Fruit fly (Drosophila melanogaster) whole organism, prepupa: Measurements from ENCODE around the gene CG13272.

ENCODE experiments used
- Blimp-1 ChIP-seq: fragments of 200-800 bp; sonication (Bioruptor generic); optimal IDR thresholded peaks from 3 replicates; lab custom pipeline; 2017; ENCODE audit warnings: missing biosample characterization, missing genetic modification characterization, mild to moderate bottlenecking, moderate library complexity, missing genetic modification reagents
- CG10631 ChIP-seq: fragments of 200-800 bp; sonication (Bioruptor generic); optimal IDR thresholded peaks from 2 replicates; lab custom pipeline; 2016; ENCODE audit warnings: missing biosample characterization, missing genetic modification characterization
- CG10669 ChIP-seq: fragments of 200-800 bp; sonication (Bioruptor generic); optimal IDR thresholded peaks from 3 replicates; lab custom pipeline; 2018; ENCODE audit warnings: missing biosample characterization, mild to moderate bottlenecking, missing genetic modification characterization, moderate library complexity
- CG11294 ChIP-seq: fragments of 200-800 bp; sonication (Bioruptor generic); IDR thresholded peaks from 2 replicates; pipeline ENCODE4 v1.3.6; 2022; ENCODE audit warnings: missing biosample characterization, missing genetic modification characterization
- CG11902 ChIP-seq: fragments of 200-800 bp; sonication (Bioruptor generic); optimal IDR thresholded peaks from 3 replicates; lab custom pipeline; 2016; ENCODE audit warnings: missing biosample characterization, missing genetic modification characterization
- CG15336 ChIP-seq: fragments of 200-800 bp; sonication (Bioruptor generic); IDR thresholded peaks from 2 replicates; pipeline ENCODE4 v1.3.6; 2022; ENCODE audit warnings: missing biosample characterization, missing genetic modification characterization
- CG16779 ChIP-seq: fragments of 200-800 bp; sonication (Bioruptor generic); optimal IDR thresholded peaks from 3 replicates; lab custom pipeline; 2017; ENCODE audit warnings: missing biosample characterization, mild to moderate bottlenecking, missing genetic modification characterization
- CG3032 ChIP-seq: fragments of 200-800 bp; optimal IDR thresholded peaks from 2 replicates; lab custom pipeline; 2019; ENCODE audit warnings: missing biosample characterization, mild to moderate bottlenecking, missing genetic modification characterization, moderate library complexity
- CG31627 ChIP-seq: fragments of 200-800 bp; sonication (Bioruptor generic); optimal IDR thresholded peaks from 3 replicates; lab custom pipeline; 2016; ENCODE audit warnings: missing biosample characterization, missing genetic modification characterization
- CG32006 ChIP-seq: fragments of 200-800 bp; sonication (Bioruptor generic); optimal IDR thresholded peaks from 3 replicates; lab custom pipeline; 2017; ENCODE audit warnings: missing biosample characterization, mild to moderate bottlenecking, missing genetic modification characterization
- CG34406 ChIP-seq: fragments of 200-800 bp; sonication (Bioruptor generic); optimal IDR thresholded peaks from 3 replicates; lab custom pipeline; 2016; ENCODE audit warnings: missing biosample characterization, missing genetic modification characterization
- CG3919 ChIP-seq: fragments of 200-800 bp; sonication (Bioruptor generic); optimal IDR thresholded peaks from 3 replicates; lab custom pipeline; 2016; ENCODE audit warnings: missing biosample characterization, missing genetic modification characterization
- CG4318 ChIP-seq: fragments of 200-800 bp; sonication (Bioruptor generic); optimal IDR thresholded peaks from 3 replicates; lab custom pipeline; 2017; ENCODE audit warnings: missing biosample characterization, mild to moderate bottlenecking, missing genetic modification characterization
- CG6163 ChIP-seq: fragments of 200-800 bp; sonication (Bioruptor generic); IDR thresholded peaks from 3 replicates; pipeline ENCODE4 v1.3.6; 2022; ENCODE audit warnings: missing biosample characterization, missing genetic modification characterization
- CG6276 ChIP-seq: fragments of 200-800 bp; sonication (Bioruptor generic); optimal IDR thresholded peaks from 2 replicates; lab custom pipeline; 2017; ENCODE audit warnings: missing biosample characterization, mild to moderate bottlenecking, missing genetic modification characterization
- CG6792 ChIP-seq: fragments of 200-800 bp; sonication (Bioruptor generic); optimal IDR thresholded peaks from 3 replicates; lab custom pipeline; 2016; ENCODE audit warnings: missing biosample characterization, missing genetic modification characterization
- CG6808 ChIP-seq: fragments of 200-800 bp; sonication (Bioruptor generic); optimal IDR thresholded peaks from 3 replicates; lab custom pipeline; 2017; ENCODE audit warnings: missing biosample characterization, missing genetic modification characterization, mild to moderate bottlenecking, moderate library complexity, missing genetic modification reagents
- CG6854 ChIP-seq: fragments of 200-800 bp; sonication (Bioruptor generic); optimal IDR thresholded peaks from 2 replicates; lab custom pipeline; 2017; ENCODE audit warnings: missing biosample characterization, mild to moderate bottlenecking, missing genetic modification characterization
- CG7368 ChIP-seq: fragments of 200-800 bp; sonication (Bioruptor generic); optimal IDR thresholded peaks from 3 replicates; lab custom pipeline; 2016; ENCODE audit warnings: missing biosample characterization, missing genetic modification characterization
- CG8119 ChIP-seq: fragments of 200-800 bp; sonication (Bioruptor generic); IDR thresholded peaks from 3 replicates; pipeline ENCODE4 v1.3.6; 2022; ENCODE audit warnings: missing biosample characterization, missing genetic modification characterization
- CG8632 ChIP-seq: fragments of 200-800 bp; sonication (Bioruptor generic); optimal IDR thresholded peaks from 3 replicates; lab custom pipeline; 2016; ENCODE audit warnings: missing biosample characterization, missing genetic modification characterization
- CG9139 ChIP-seq: fragments of 200-800 bp; sonication (Bioruptor generic); optimal IDR thresholded peaks from 3 replicates; lab custom pipeline; 2017; ENCODE audit warnings: missing biosample characterization, mild to moderate bottlenecking, missing genetic modification characterization
- Eip75B ChIP-seq: fragments of 200-800 bp; sonication (Bioruptor generic); optimal IDR thresholded peaks from 3 replicates; lab custom pipeline; 2016; ENCODE audit warnings: missing biosample characterization, missing genetic modification characterization
- Eip93F ChIP-seq: fragments of 200-800 bp; sonication (Bioruptor generic); optimal IDR thresholded peaks from 2 replicates; lab custom pipeline; 2016; ENCODE audit warnings: missing biosample characterization, mild to moderate bottlenecking, missing genetic modification characterization
- Ets21C ChIP-seq: fragments of 200-800 bp; sonication (Bioruptor generic); optimal IDR thresholded peaks from 3 replicates; lab custom pipeline; 2016; ENCODE audit warnings: missing biosample characterization, missing genetic modification characterization
- Ets96B ChIP-seq: fragments of 200-800 bp; optimal IDR thresholded peaks from 2 replicates; lab custom pipeline; 2019; ENCODE audit warnings: missing biosample characterization, mild to moderate bottlenecking, missing genetic modification characterization, moderate library complexity
- Gug ChIP-seq: fragments of 200-800 bp; sonication (Bioruptor generic); IDR thresholded peaks from 2 replicates; pipeline ENCODE4 v1.3.6; 2022; ENCODE audit warnings: missing biosample characterization, missing genetic modification characterization
- Hr38 ChIP-seq: sonication (Bioruptor generic); optimal IDR thresholded peaks from 2 replicates; lab custom pipeline; 2016; ENCODE audit warnings: missing biosample characterization, missing genetic modification characterization
- Hr39 ChIP-seq: fragments of 200-800 bp; sonication (Bioruptor generic); optimal IDR thresholded peaks from 2 replicates; lab custom pipeline; 2016; ENCODE audit warnings: missing biosample characterization, missing genetic modification characterization
- Hr4 ChIP-seq: fragments of 200-800 bp; sonication (Bioruptor generic); optimal IDR thresholded peaks from 3 replicates; lab custom pipeline; 2016; ENCODE audit warnings: missing biosample characterization, missing genetic modification characterization
- Lpt ChIP-seq: fragments of 200-800 bp; sonication (Bioruptor generic); optimal IDR thresholded peaks from 3 replicates; lab custom pipeline; 2016; ENCODE audit warnings: missing biosample characterization, missing genetic modification characterization
- Met ChIP-seq: fragments of 200-800 bp; sonication (Bioruptor generic); optimal IDR thresholded peaks from 3 replicates; lab custom pipeline; 2016; ENCODE audit warnings: missing biosample characterization, missing genetic modification characterization
- OdsH ChIP-seq: fragments of 200-800 bp; sonication (Bioruptor generic); optimal IDR thresholded peaks from 3 replicates; lab custom pipeline; 2016; ENCODE audit warnings: missing biosample characterization, missing genetic modification characterization
- Smox ChIP-seq: fragments of 200-800 bp; sonication (Bioruptor generic); optimal IDR thresholded peaks from 3 replicates; lab custom pipeline; 2016; ENCODE audit warnings: missing biosample characterization, missing genetic modification characterization
- Sox102F ChIP-seq: fragments of 200-800 bp; sonication (Bioruptor generic); optimal IDR thresholded peaks from 2 replicates; lab custom pipeline; 2016; ENCODE audit warnings: missing biosample characterization, mild to moderate bottlenecking, missing genetic modification characterization
- Sox14 ChIP-seq: fragments of 200-800 bp; sonication (Bioruptor generic); optimal IDR thresholded peaks from 3 replicates; lab custom pipeline; 2016; ENCODE audit warnings: missing biosample characterization, missing genetic modification characterization
- Sox15 ChIP-seq: fragments of 200-800 bp; sonication (Bioruptor generic); optimal IDR thresholded peaks from 3 replicates; lab custom pipeline; 2016; ENCODE audit warnings: missing biosample characterization, missing genetic modification characterization
- achi ChIP-seq: fragments of 200-800 bp; sonication (Bioruptor generic); optimal IDR thresholded peaks from 3 replicates; lab custom pipeline; 2016; ENCODE audit warnings: missing biosample characterization, missing genetic modification characterization
- acj6 ChIP-seq: fragments of 200-800 bp; sonication (Bioruptor generic); optimal IDR thresholded peaks from 3 replicates; lab custom pipeline; 2016; ENCODE audit warnings: missing biosample characterization, missing genetic modification characterization
- cyc ChIP-seq: fragments of 200-800 bp; sonication (Bioruptor generic); optimal IDR thresholded peaks from 3 replicates; lab custom pipeline; 2016; ENCODE audit warnings: missing biosample characterization, missing genetic modification characterization
- dac ChIP-seq: fragments of 200-800 bp; sonication (Bioruptor generic); optimal IDR thresholded peaks from 2 replicates; lab custom pipeline; 2017; ENCODE audit warnings: missing biosample characterization, mild to moderate bottlenecking, missing genetic modification characterization
- dsx ChIP-seq: fragments of 200-800 bp; optimal IDR thresholded peaks from 3 replicates; lab custom pipeline; 2019; ENCODE audit warnings: missing biosample characterization, mild to moderate bottlenecking, missing genetic modification characterization, moderate library complexity; ENCODE audit not compliant: poor library complexity, severe bottlenecking
- eg ChIP-seq: fragments of 200-800 bp; sonication (Bioruptor generic); IDR thresholded peaks from 3 replicates; pipeline ENCODE4 v1.3.6; 2022; ENCODE audit warnings: missing biosample characterization, missing genetic modification characterization
- esn ChIP-seq: fragments of 200-800 bp; sonication (Bioruptor generic); optimal IDR thresholded peaks from 2 replicates; lab custom pipeline; 2016; ENCODE audit warnings: missing biosample characterization, mild to moderate bottlenecking, missing genetic modification characterization, moderate library complexity
- fd59A ChIP-seq: fragments of 200-800 bp; sonication (Bioruptor generic); optimal IDR thresholded peaks from 2 replicates; lab custom pipeline; 2017; ENCODE audit warnings: missing biosample characterization, mild to moderate bottlenecking, missing genetic modification characterization, missing genetic modification reagents
- fd85E ChIP-seq: fragments of 200-800 bp; sonication (Bioruptor generic); optimal IDR thresholded peaks from 3 replicates; lab custom pipeline; 2016; ENCODE audit warnings: missing biosample characterization, missing genetic modification characterization
- fkh ChIP-seq: fragments of 200-800 bp; sonication (Bioruptor generic); optimal IDR thresholded peaks from 3 replicates; lab custom pipeline; 2017; ENCODE audit warnings: missing biosample characterization, mild to moderate bottlenecking, missing genetic modification characterization, moderate library complexity
- lz ChIP-seq: fragments of 200-800 bp; sonication (Bioruptor generic); optimal IDR thresholded peaks from 3 replicates; lab custom pipeline; 2016; ENCODE audit warnings: missing biosample characterization, missing genetic modification characterization
- net ChIP-seq: fragments of 200-800 bp; sonication (Bioruptor generic); optimal IDR thresholded peaks from 3 replicates; lab custom pipeline; 2016; ENCODE audit warnings: missing biosample characterization, missing genetic modification characterization
- pdm3 ChIP-seq: fragments of 200-800 bp; sonication (Bioruptor generic); optimal IDR thresholded peaks from 3 replicates; lab custom pipeline; 2016; ENCODE audit warnings: missing biosample characterization, missing genetic modification characterization
- salr ChIP-seq, 2 experiments: fragments of 200-800 bp; sonication (Bioruptor generic); optimal IDR thresholded peaks; 3 replicates each; lab custom pipeline; 2016 to 2018; ENCODE audit warnings: missing biosample characterization in 2 of 2, missing genetic modification characterization in 2 of 2, mild to moderate bottlenecking in 1 of 2
- svp ChIP-seq: fragments of 200-800 bp; sonication (Bioruptor generic); peaks from one replicate; lab custom pipeline; 2016; ENCODE audit warnings: missing biosample characterization, missing genetic modification characterization
- topi ChIP-seq: fragments of 200-800 bp; sonication (Bioruptor generic); optimal IDR thresholded peaks from 3 replicates; lab custom pipeline; 2016; ENCODE audit warnings: missing biosample characterization, missing genetic modification characterization

The CG13272 gene

dm6 chr2L:16804376-16804934 lies at the start of gene CG13272:
Gene CG13272 (plus strand): TSS chr2L:16804884.
- TF ChIP-seq svp (GFP tag; lab: Kevin White, UChicago): peak; percentile 29
- TF ChIP-seq Blimp-1 (GFP tag; lab: Kevin White, UChicago): peak; percentile 17
- TF ChIP-seq CG16779 (tag; lab: Kevin White, UChicago): no peak
- TF ChIP-seq fkh: no peak
- TF ChIP-seq Lpt (GFP tag; lab: Kevin White, UChicago): no peak
- no peak for TF ChIP-seq Smox (GFP tag; lab: Kevin White, UChicago)
- no peak for TF ChIP-seq Sox14
- no peak for TF ChIP-seq esn
- no peak for TF ChIP-seq CG6163 (GFP tag; lab: Robert Waterston, UW)
- no peak for TF ChIP-seq CG6792 (GFP tag; lab: Kevin White, UChicago)
- TF ChIP-seq Hr4 (GFP tag; lab: Kevin White, UChicago): peak; percentile 67
- no peak for TF ChIP-seq Hr38 (GFP tag; lab: Kevin White, UChicago)
- TF ChIP-seq OdsH (GFP tag; lab: Kevin White, UChicago): peak; percentile 3
- TF ChIP-seq CG4318 (GFP tag; lab: Kevin White, UChicago): peak; percentile 59
- no peak for TF ChIP-seq CG3919
- TF ChIP-seq CG3032 (tag; lab: Kevin White, UChicago): no peak
- no peak for TF ChIP-seq CG11294 (GFP tag; lab: Robert Waterston, UW)
- no peak for TF ChIP-seq CG8632 (GFP tag; lab: Kevin White, UChicago)
- no peak for TF ChIP-seq CG6808
- no peak for TF ChIP-seq lz (GFP tag; lab: Kevin White, UChicago)
- TF ChIP-seq salr (GFP tag; optimal IDR thresholded peaks at IDR 0.05; lab: Kevin White, UChicago): no peak
- no peak for TF ChIP-seq CG10669 (GFP tag; lab: Kevin White, UChicago)
- TF ChIP-seq CG9139 (GFP tag; lab: Kevin White, UChicago): no peak
- TF ChIP-seq dac: peak; percentile 52
- peak; percentile 48; the same call in 2 of the 3 replicates for TF ChIP-seq CG8119
- TF ChIP-seq Sox15 (GFP tag; lab: Kevin White, UChicago): no peak
- no peak for TF ChIP-seq topi (GFP tag; lab: Kevin White, UChicago)
- peak; percentile 11 for TF ChIP-seq acj6 (GFP tag; lab: Kevin White, UChicago)
- peak; percentile 19 for TF ChIP-seq dsx
- no peak for TF ChIP-seq Hr39 (GFP tag; lab: Kevin White, UChicago)
- no peak for TF ChIP-seq net (GFP tag; lab: Kevin White, UChicago)
- TF ChIP-seq fd59A (GFP tag; lab: Kevin White, UChicago): no peak
- TF ChIP-seq pdm3 (GFP tag; lab: Kevin White, UChicago): peak; percentile 26
- no peak for TF ChIP-seq Met
- TF ChIP-seq cyc (GFP tag; lab: Kevin White, UChicago): no peak
- TF ChIP-seq Gug (GFP tag; lab: Robert Waterston, UW): peak; percentile 26; the same call in 1 of the 2 replicates
- TF ChIP-seq CG31627 (GFP tag; lab: Kevin White, UChicago): no peak
- no peak for TF ChIP-seq eg (GFP tag; lab: Robert Waterston, UW)
- no peak for TF ChIP-seq Ets96B (tag; lab: Kevin White, UChicago)
- TF ChIP-seq CG7368 (GFP tag; lab: Kevin White, UChicago): no peak
- no peak for TF ChIP-seq Eip75B (GFP tag; lab: Kevin White, UChicago)
- TF ChIP-seq Eip93F (GFP tag; lab: Kevin White, UChicago): no peak
- peak; percentile 83 for TF ChIP-seq CG32006 (GFP tag; lab: Kevin White, UChicago)
- no peak for TF ChIP-seq fd85E (GFP tag; lab: Kevin White, UChicago)
- TF ChIP-seq achi: no peak
- no peak for TF ChIP-seq Sox102F
- TF ChIP-seq Ets21C: no peak
- TF ChIP-seq CG6276 (GFP tag; lab: Kevin White, UChicago): peak; percentile 43
- TF ChIP-seq CG10631 (GFP tag; lab: Kevin White, UChicago): no peak
- no peak for TF ChIP-seq CG6854 (GFP tag; lab: Kevin White, UChicago)
- TF ChIP-seq CG15336 (GFP tag; lab: Robert Waterston, UW): peak; percentile 68
- no peak for TF ChIP-seq CG11902 (GFP tag; lab: Kevin White, UChicago)
- no peak for TF ChIP-seq CG34406 (GFP tag; lab: Kevin White, UChicago)
